Worm (Caenorhabditis elegans) whole organism, L4 larva: Measurements from ENCODE around the gene T22B7.8.
A peak's percentile ranks its signal among the peaks of the same experiment; 100 is the strongest.

Source experiments
- F10B5.3 ChIP-seq: sonication (generic microtip); optimal IDR thresholded peaks from 2 replicates; lab custom pipeline; 2016; ENCODE audit warnings: mild to moderate bottlenecking, missing genetic modification characterization, missing compliant biosample characterization
- F26F4.8 ChIP-seq: fragments of 200-800 bp; sonication (Bioruptor generic); conservative IDR thresholded peaks from 2 replicates; pipeline ENCODE4 v1.3.6; 2022; ENCODE audit warnings: missing genetic modification characterization, missing compliant biosample characterization
- F44E2.7 ChIP-seq: fragments of 200-800 bp; sonication (Bioruptor generic); IDR thresholded peaks from 2 replicates; pipeline ENCODE4 v2.1.2; 2022; ENCODE audit warnings: missing genetic modification characterization, missing compliant biosample characterization
- R02D3.7 ChIP-seq: fragments of 150-350 bp; sonication (generic microtip); optimal IDR thresholded peaks from 3 replicates; lab custom pipeline; 2014; ENCODE audit warnings: missing biosample characterization, missing genetic modification characterization
- T20F7.1 ChIP-seq: fragments of 200-800 bp; sonication (Bioruptor generic); optimal IDR thresholded peaks from 2 replicates; lab custom pipeline; 2018; ENCODE audit warnings: mild to moderate bottlenecking, missing genetic modification characterization, missing compliant biosample characterization
- T26A8.4 ChIP-seq: fragments of 200-800 bp; sonication (Bioruptor generic); IDR thresholded peaks from 2 replicates; pipeline ENCODE4 v1.3.6; 2022; ENCODE audit warnings: missing genetic modification characterization, missing compliant biosample characterization
- Y5F2A.4 ChIP-seq: fragments of 200-800 bp; sonication (Bioruptor generic); optimal IDR thresholded peaks from 2 replicates; lab custom pipeline; 2018; ENCODE audit warnings: mild to moderate bottlenecking, missing genetic modification characterization, missing compliant biosample characterization
- Y75B8A.6 ChIP-seq: fragments of 200-800 bp; sonication (Bioruptor generic); IDR thresholded peaks from 2 replicates; pipeline ENCODE4 v1.3.6; 2022; ENCODE audit warnings: missing genetic modification reagents, missing genetic modification characterization, missing compliant biosample characterization
- ZK337.2 ChIP-seq: fragments of 200-800 bp; sonication (Bioruptor generic); IDR thresholded peaks from 2 replicates; pipeline ENCODE4 v1.3.6; 2022; ENCODE audit warnings: missing genetic modification reagents, missing genetic modification characterization, missing compliant biosample characterization
- aha-1 ChIP-seq: fragments of 150-350 bp; peaks from one replicate; lab custom pipeline; 2014; ENCODE audit warnings: missing biosample characterization, missing genetic modification characterization
- attf-4 ChIP-seq: sonication (generic microtip); optimal IDR thresholded peaks from 3 replicates; lab custom pipeline; 2017; ENCODE audit warnings: missing biosample characterization, missing genetic modification characterization
- ceh-20 ChIP-seq: fragments of 200-800 bp; sonication (Bioruptor generic); IDR thresholded peaks from 2 replicates; pipeline ENCODE4 v1.3.6; 2022; ENCODE audit warnings: missing genetic modification reagents, missing genetic modification characterization, missing compliant biosample characterization
- ceh-62 ChIP-seq: sonication (generic microtip); optimal IDR thresholded peaks from 2 replicates; lab custom pipeline; 2017; ENCODE audit warnings: missing biosample characterization, missing genetic modification characterization
- daf-16 ChIP-seq, 3 experiments: sonication (generic microtip); optimal IDR thresholded peaks; 2 replicates each; lab custom pipeline; 2016 to 2017; ENCODE audit warnings: missing genetic modification characterization in 3 of 3, missing genetic modification reagents in 3 of 3, mild to moderate bottlenecking in 2 of 3, missing compliant biosample characterization in 2 of 3, missing biosample characterization in 1 of 3, moderate library complexity in 1 of 3
- daf-19 ChIP-seq: fragments of 200-800 bp; sonication (Bioruptor generic); conservative IDR thresholded peaks from 2 replicates; pipeline ENCODE4 v1.3.6; 2022; ENCODE audit warnings: missing genetic modification characterization, missing compliant biosample characterization
- daf-8 ChIP-seq: fragments of 200-800 bp; sonication (Bioruptor generic); IDR thresholded peaks from 2 replicates; pipeline ENCODE4 v1.3.6; 2022; ENCODE audit warnings: missing genetic modification characterization, missing compliant biosample characterization
- dmd-6 ChIP-seq: fragments of 200-800 bp; sonication (Bioruptor generic); IDR thresholded peaks from 2 replicates; pipeline ENCODE4 v1.3.6; 2022; ENCODE audit warnings: missing genetic modification reagents, missing genetic modification characterization, missing compliant biosample characterization
- dmd-8 ChIP-seq: fragments of 200-800 bp; sonication (Bioruptor generic); IDR thresholded peaks from 2 replicates; pipeline ENCODE4 v1.3.6; 2022; ENCODE audit warnings: missing genetic modification characterization, missing compliant biosample characterization
- egl-27 ChIP-seq: sonication (generic microtip); optimal IDR thresholded peaks from 3 replicates; lab custom pipeline; 2017; ENCODE audit warnings: missing biosample characterization, missing genetic modification reagents, missing genetic modification characterization
- fkh-10 ChIP-seq: fragments of 150-350 bp; optimal IDR thresholded peaks from 2 replicates; lab custom pipeline; 2014; ENCODE audit warnings: missing biosample characterization, missing genetic modification reagents, missing genetic modification characterization
- hlh-11 ChIP-seq: fragments of 200-800 bp; sonication (Bioruptor generic); optimal IDR thresholded peaks from 2 replicates; lab custom pipeline; 2018; ENCODE audit warnings: mild to moderate bottlenecking, missing genetic modification characterization, missing compliant biosample characterization
- hlh-30 ChIP-seq: sonication (generic microtip); optimal IDR thresholded peaks from 2 replicates; lab custom pipeline; 2017; ENCODE audit warnings: antibody characterized with exemption, mild to moderate bottlenecking, missing genetic modification characterization, missing compliant biosample characterization; ENCODE audit not compliant: insufficient read depth
- hmg-1.1 ChIP-seq: fragments of 200-800 bp; sonication (Bioruptor generic); IDR thresholded peaks from 2 replicates; pipeline ENCODE4 v1.3.6; 2022; ENCODE audit warnings: missing genetic modification reagents, missing genetic modification characterization, missing compliant biosample characterization
- jun-1 ChIP-seq: fragments of 150-350 bp; optimal IDR thresholded peaks from 2 replicates; lab custom pipeline; 2014; ENCODE audit warnings: missing biosample characterization, missing genetic modification reagents, missing genetic modification characterization
- lin-13 ChIP-seq: fragments of 150-350 bp; optimal IDR thresholded peaks from 2 replicates; lab custom pipeline; 2014; ENCODE audit warnings: missing biosample characterization, missing genetic modification reagents, missing genetic modification characterization
- lin-29 ChIP-seq: fragments of 200-800 bp; sonication (Bioruptor generic); IDR thresholded peaks from 2 replicates; pipeline ENCODE4 v1.3.6; 2022; ENCODE audit warnings: missing genetic modification reagents, missing genetic modification characterization, missing compliant biosample characterization
- mdt-29 ChIP-seq: fragments of 200-800 bp; sonication (Bioruptor generic); IDR thresholded peaks from 2 replicates; pipeline ENCODE4 v1.3.6; 2022; ENCODE audit warnings: missing genetic modification reagents, missing genetic modification characterization, missing compliant biosample characterization
- mep-1 ChIP-seq: fragments of 150-350 bp; sonication (generic microtip); optimal IDR thresholded peaks from 3 replicates; lab custom pipeline; 2014; ENCODE audit warnings: missing biosample characterization, missing genetic modification characterization
- mxl-3 ChIP-seq: fragments of 200-800 bp; sonication (Bioruptor generic); optimal IDR thresholded peaks from 2 replicates; lab custom pipeline; 2018; ENCODE audit warnings: mild to moderate bottlenecking, missing genetic modification characterization, missing compliant biosample characterization
- nhr-102 ChIP-seq: sonication (generic microtip); optimal IDR thresholded peaks from 2 replicates; lab custom pipeline; 2016; ENCODE audit warnings: mild to moderate bottlenecking, missing genetic modification characterization, moderate library complexity, missing compliant biosample characterization
- nhr-25 ChIP-seq: sonication (generic microtip); optimal IDR thresholded peaks from 2 replicates; lab custom pipeline; 2017; ENCODE audit warnings: missing genetic modification characterization, mild to moderate bottlenecking, missing compliant biosample characterization, antibody characterized with exemption, moderate library complexity, borderline replicate concordance; ENCODE audit not compliant: insufficient read depth
- nhr-28 ChIP-seq: fragments of 150-350 bp; optimal IDR thresholded peaks from 2 replicates; lab custom pipeline; 2014; ENCODE audit warnings: missing biosample characterization, missing genetic modification characterization
- nhr-76 ChIP-seq: fragments of 150-350 bp; optimal IDR thresholded peaks from 2 replicates; lab custom pipeline; 2014; ENCODE audit warnings: missing biosample characterization, missing genetic modification characterization
- pqm-1 ChIP-seq: sonication (generic microtip); optimal IDR thresholded peaks from 2 replicates; lab custom pipeline; 2017; ENCODE audit warnings: missing biosample characterization, missing genetic modification characterization
- rbr-2 ChIP-seq: sonication (generic microtip); optimal IDR thresholded peaks from 2 replicates; lab custom pipeline; 2016; ENCODE audit warnings: missing genotype, missing genetic modification characterization, missing compliant biosample characterization
- skn-1 ChIP-seq: fragments of 150-350 bp; optimal IDR thresholded peaks from 2 replicates; lab custom pipeline; 2014; ENCODE audit warnings: missing biosample characterization, missing genetic modification characterization
- tra-1 ChIP-seq: fragments of 200-800 bp; sonication (Bioruptor generic); IDR thresholded peaks from 2 replicates; pipeline ENCODE4 v1.3.6; 2022; ENCODE audit warnings: missing genetic modification reagents, missing genetic modification characterization, missing compliant biosample characterization
- unc-130 ChIP-seq: sonication (generic microtip); optimal IDR thresholded peaks from 2 replicates; lab custom pipeline; 2016; ENCODE audit warnings: missing genetic modification reagents, missing genetic modification characterization, missing compliant biosample characterization
- zag-1 ChIP-seq: fragments of 150-350 bp; optimal IDR thresholded peaks from 2 replicates; lab custom pipeline; 2014; ENCODE audit warnings: missing biosample characterization, missing genetic modification characterization
- zfp-3 ChIP-seq: fragments of 200-800 bp; sonication (Bioruptor generic); conservative IDR thresholded peaks from 2 replicates; pipeline ENCODE4 v1.3.6; 2022; ENCODE audit warnings: missing genetic modification reagents, missing genetic modification characterization, missing compliant biosample characterization
- zip-11 ChIP-seq: fragments of 200-800 bp; sonication (Bioruptor generic); IDR thresholded peaks from 2 replicates; pipeline ENCODE4 v1.3.6; 2022; ENCODE audit warnings: missing genetic modification characterization, missing compliant biosample characterization

The T22B7.8 gene

ce11 chrX:5653813-5654212 lies 22.1 kb downstream of the T22B7.8 start, which contains the start of gene T22B7.7 (continued):
- TF ChIP-seq nhr-25 = no peak

ce11 chrX:5655601-5656000 lies 23.9 kb downstream of the T22B7.8 start:
- TF ChIP-seq aha-1 (tag; lab: Kevin White, UChicago) (peak; percentile 68), daf-16 (GFP tag; optimal IDR thresholded peaks at IDR 0.05; lab: Kevin White, UChicago) (no peak), daf-16 (tag; optimal IDR thresholded peaks at IDR 0.05; lab: Kevin White, UChicago) (no peak)

ce11 chrX:5659614-5660013 lies 27.9 kb downstream of the T22B7.8 start, which contains the start of gene T22B7.22:
Gene T22B7.22, plus strand, starts transcription at chrX:5659967.
- TF ChIP-seq daf-16 (GFP tag; optimal IDR thresholded peaks at IDR 0.05; lab: Kevin White, UChicago) = no peak
- TF ChIP-seq daf-16 (tag; optimal IDR thresholded peaks at IDR 0.05; lab: Kevin White, UChicago) = no peak
- TF ChIP-seq unc-130 (GFP tag; lab: Kevin White, UChicago) = no peak
- TF ChIP-seq hlh-11 (tag; lab: Kevin White, UChicago) = no peak
- no peak for TF ChIP-seq attf-4
- TF ChIP-seq nhr-76 (tag; lab: Kevin White, UChicago) = no peak
- no peak for TF ChIP-seq ZK337.2 (GFP tag; lab: Robert Waterston, UW)
- peak; percentile 44 for TF ChIP-seq nhr-28 (tag; lab: Kevin White, UChicago)
- no peak for TF ChIP-seq daf-8 (GFP tag; lab: Robert Waterston, UW)
- no peak for TF ChIP-seq pqm-1 (tag; lab: Kevin White, UChicago)
- TF ChIP-seq nhr-25 = peak; percentile 25
- TF ChIP-seq lin-29 (GFP tag; lab: Robert Waterston, UW) = no peak
- no peak for TF ChIP-seq Y5F2A.4 (GFP tag; lab: Kevin White, UChicago)
- no peak for TF ChIP-seq T26A8.4 (GFP tag; lab: Robert Waterston, UW)
- TF ChIP-seq ceh-62 (tag; lab: Kevin White, UChicago) = no peak
- TF ChIP-seq F44E2.7 (GFP tag; lab: Robert Waterston, UW) = no peak
- TF ChIP-seq ceh-20 (GFP tag; lab: Robert Waterston, UW) = no peak
- TF ChIP-seq lin-13 (GFP tag; lab: Kevin White, UChicago) = no peak
- no peak for TF ChIP-seq jun-1 (tag; lab: Kevin White, UChicago)
- no peak for TF ChIP-seq daf-19
- TF ChIP-seq Y75B8A.6 (GFP tag; lab: Robert Waterston, UW) = no peak
- peak; percentile 23 for TF ChIP-seq mxl-3 (GFP tag; lab: Kevin White, UChicago)
- TF ChIP-seq T20F7.1 (GFP tag; lab: Kevin White, UChicago) = no peak
- no peak for TF ChIP-seq nhr-102 (tag; lab: Kevin White, UChicago)
- no peak for TF ChIP-seq zfp-3
- TF ChIP-seq mdt-29 (GFP tag; lab: Robert Waterston, UW) = no peak
- no peak for TF ChIP-seq zag-1 (tag; lab: Kevin White, UChicago)
- no peak for TF ChIP-seq dmd-8 (GFP tag; lab: Robert Waterston, UW)
- TF ChIP-seq dmd-6 = no peak
- TF ChIP-seq fkh-10 (GFP tag; lab: Kevin White, UChicago) = no peak
- TF ChIP-seq aha-1 (tag; lab: Kevin White, UChicago) = peak; percentile 17
- TF ChIP-seq tra-1 (GFP tag; lab: Robert Waterston, UW) = no peak
- no peak for TF ChIP-seq rbr-2 (tag; lab: Kevin White, UChicago)
- TF ChIP-seq egl-27 = no peak
- no peak for TF ChIP-seq R02D3.7
- TF ChIP-seq skn-1 = no peak
- TF ChIP-seq zip-11 (GFP tag; lab: Robert Waterston, UW) = no peak
- TF ChIP-seq hmg-1.1 = no peak
- peak; percentile 43 for TF ChIP-seq hlh-30 (tag; lab: Kevin White, UChicago)
- peak; percentile 40 for TF ChIP-seq mep-1 (tag; lab: Kevin White, UChicago)
- no peak for TF ChIP-seq F26F4.8
- no peak for TF ChIP-seq F10B5.3 (tag; lab: Kevin White, UChicago)
